Worm (Caenorhabditis elegans): ENCODE measurements around the gene fut-4.
A peak's percentile ranks its signal among the peaks of the same experiment; 100 is the strongest.

fut-4 gene

ce11 chrII:2800550-2801233 lies 21.6 kb downstream of the fut-4 start, which contains the start of gene nhr-119 (continued):
- TF ChIP-seq snpc-4 (tag; optimal IDR thresholded peaks at IDR 0.05) (no peak), ceh-20 (GFP tag; IDR thresholded peaks at IDR 0.05) (peak; percentile 70), T20F7.1 (GFP tag; optimal IDR thresholded peaks at IDR 0.05) (no peak), lin-13 (GFP tag; optimal IDR thresholded peaks at IDR 0.05) (peak; percentile 6), F10B5.3 (tag; optimal IDR thresholded peaks at IDR 0.05) (no peak), mdl-1 (tag; optimal IDR thresholded peaks at IDR 0.05) (peak; percentile 11 to 81), dpl-1 (GFP tag; optimal IDR thresholded peaks at IDR 0.05) (peak; percentile 26), lin-38 (GFP tag; IDR thresholded peaks at IDR 0.05) (peak; percentile 35; the same call in 1 of the 2 replicates), mxl-2 (GFP tag; conservative IDR thresholded peaks at IDR 0.05) (no peak), nhr-28 (tag; optimal IDR thresholded peaks at IDR 0.05) (peak; percentile 91), unc-62 (GFP tag; optimal IDR thresholded peaks at IDR 0.05 in 1 of 2) (peak in 1 of 2 experiments; percentile 68), unc-62 (tag; optimal IDR thresholded peaks at IDR 0.05) (no peak), daf-8 (GFP tag; IDR thresholded peaks at IDR 0.05) (no peak), nhr-76 (tag; optimal IDR thresholded peaks at IDR 0.05) (no peak), ceh-28 (tag; optimal IDR thresholded peaks at IDR 0.05) (peak; percentile 19), dmd-6 (GFP tag; IDR thresholded peaks at IDR 0.05) (peak; percentile 91), lsy-2 (tag; optimal IDR thresholded peaks at IDR 0.05) (peak in 1 of 2 experiments; percentile 76), tra-1 (GFP tag; IDR thresholded peaks at IDR 0.05) (peak; percentile 83), spr-1 (tag; optimal IDR thresholded peaks at IDR 0.05) (peak; percentile 56), aha-1 (tag) (peak; percentile 64), daf-16 (GFP tag; optimal IDR thresholded peaks at IDR 0.05) (peak in 1 of 2 experiments; percentile 15), daf-16 (tag; optimal IDR thresholded peaks at IDR 0.05) (peak; percentile 37)

ce11 chrII:2797951-2798350 lies 24.4 kb downstream of the fut-4 start:
- TF ChIP-seq nhr-48 (tag; optimal IDR thresholded peaks at IDR 0.05): no peak
- TF ChIP-seq aha-1 (tag): peak; percentile 79

ce11 chrII:2796431-2796830 lies 25.9 kb downstream of the fut-4 start:
- peak; percentile 48; the same call in 1 of the 2 replicates for TF ChIP-seq set-16 (GFP tag; IDR thresholded peaks at IDR 0.05)
- no peak for TF ChIP-seq nhr-48 (tag; optimal IDR thresholded peaks at IDR 0.05)

- no peak for TF ChIP-seq mdl-1 (tag; optimal IDR thresholded peaks at IDR 0.05)
- no peak for TF ChIP-seq hmg-1.1 (GFP tag; IDR thresholded peaks at IDR 0.05)
- TF ChIP-seq ceh-28 (tag; optimal IDR thresholded peaks at IDR 0.05): peak; percentile 75
- TF ChIP-seq unc-62 (GFP tag; optimal IDR thresholded peaks at IDR 0.05 in 1 of 2): peak in 1 of 2 experiments; percentile 51
- no peak for TF ChIP-seq unc-62 (tag; optimal IDR thresholded peaks at IDR 0.05)
Observed at ce11 chrII:2795413-2795812, 26.9 kb downstream of the fut-4 start.

ce11 chrII:2791693-2792092 lies 30.6 kb downstream of the fut-4 start:
- TF ChIP-seq duxl-1 (tag; optimal IDR thresholded peaks at IDR 0.05; ENCODE audit: poor library complexity) (no peak), set-16 (GFP tag; IDR thresholded peaks at IDR 0.05) (peak; percentile 56)

- TF ChIP-seq set-16 (GFP tag; IDR thresholded peaks at IDR 0.05): peak; percentile 76
- TF ChIP-seq unc-62 (GFP tag; optimal IDR thresholded peaks at IDR 0.05 in 1 of 2): peak in 1 of 2 experiments; percentile 81
- no peak for TF ChIP-seq unc-62 (tag; optimal IDR thresholded peaks at IDR 0.05)
- TF ChIP-seq arid-1 (GFP tag; conservative IDR thresholded peaks at IDR 0.05): no peak
Observed at ce11 chrII:2787849-2788248, 34.5 kb downstream of the fut-4 start.

- TF ChIP-seq F37D6.2 (tag; optimal IDR thresholded peaks at IDR 0.05): no peak
- 0 out of 2 replicates have a peak, but pooled peaks have one; percentile 28 for TF ChIP-seq ceh-44 (GFP tag; IDR thresholded peaks at IDR 0.05)
- no peak for TF ChIP-seq arid-1 (GFP tag; conservative IDR thresholded peaks at IDR 0.05)
- no peak for TF ChIP-seq pha-4 (GFP tag; IDR thresholded peaks at IDR 0.05)
- TF ChIP-seq pha-4 (tag; optimal IDR thresholded peaks at IDR 0.05): no peak
- no peak for TF ChIP-seq lin-39 (tag; optimal IDR thresholded peaks at IDR 0.05)
- peak in 1 of 2 experiments; percentile 55 for TF ChIP-seq unc-62 (GFP tag; optimal IDR thresholded peaks at IDR 0.05 in 1 of 2)
- no peak for TF ChIP-seq unc-62 (tag; optimal IDR thresholded peaks at IDR 0.05)
- TF ChIP-seq Y48G9A.11 (GFP tag; IDR thresholded peaks at IDR 0.05): no peak
- no peak for TF ChIP-seq dmd-9 (GFP tag; IDR thresholded peaks at IDR 0.05)
- TF ChIP-seq hmg-1.1 (GFP tag; IDR thresholded peaks at IDR 0.05): peak; percentile 59
- TF ChIP-seq dmd-6 (GFP tag; IDR thresholded peaks at IDR 0.05): no peak
- peak; percentile 37 for TF ChIP-seq dpl-1 (GFP tag; optimal IDR thresholded peaks at IDR 0.05)
- TF ChIP-seq mes-2 (tag; optimal IDR thresholded peaks at IDR 0.05; ENCODE audit: poor library complexity, severe bottlenecking): peak; percentile 74
- TF ChIP-seq ceh-20 (GFP tag; IDR thresholded peaks at IDR 0.05): 0 out of 2 replicates have a peak, but pooled peaks have one; percentile 9
- TF ChIP-seq snpc-1.2 (GFP tag; IDR thresholded peaks at IDR 0.05): no peak
- no peak for TF ChIP-seq skn-1 (tag; optimal IDR thresholded peaks at IDR 0.05)
Observed at ce11 chrII:2787031-2787512, 35.3 kb downstream of the fut-4 start, which contains the start of the genes F08D12.12 and srpa-72. TSS of gene F08D12.12 (minus strand) at chrII:2787081. TSS of gene srpa-72 (plus strand) at chrII:2787481.
